Fruit fly (Drosophila melanogaster) whole organism, embryonic: ENCODE measurements around the gene ss.
A peak's percentile ranks its signal among the peaks of the same experiment; 100 is the strongest.

Source experiments
- Awh ChIP-seq: fragments of 200-800 bp; sonication (Bioruptor generic); IDR thresholded peaks from 2 replicates; pipeline ENCODE4, ENCODE4 v1.3.6; 2022; ENCODE audit warnings: missing biosample characterization, missing genetic modification characterization
- CG10147 ChIP-seq: fragments of 200-800 bp; sonication (Bioruptor generic); optimal IDR thresholded peaks from 2 replicates; lab custom pipeline; 2019; ENCODE audit warnings: missing biosample characterization, mild to moderate bottlenecking, missing genetic modification characterization, moderate library complexity
- CG10543 ChIP-seq: fragments of 200-800 bp; sonication (Bioruptor generic); optimal IDR thresholded peaks from 3 replicates; lab custom pipeline; 2017; ENCODE audit warnings: missing biosample characterization, mild to moderate bottlenecking, missing genetic modification characterization, moderate library complexity
- CG10979 ChIP-seq: fragments of 200-800 bp; sonication (Bioruptor generic); optimal IDR thresholded peaks from 2 replicates; lab custom pipeline; 2018; ENCODE audit warnings: missing biosample characterization, mild to moderate bottlenecking, missing genetic modification characterization, moderate library complexity
- CG11093 ChIP-seq: fragments of 200-800 bp; sonication (Bioruptor generic); IDR thresholded peaks from 3 replicates; pipeline ENCODE4 v1.3.6; 2022; ENCODE audit warnings: missing biosample characterization, missing genetic modification characterization
- CG11247 ChIP-seq: fragments of 200-800 bp; sonication (Bioruptor generic); IDR thresholded peaks from 2 replicates; pipeline ENCODE4 v1.3.6; 2022; ENCODE audit warnings: missing biosample characterization, missing genetic modification characterization
- CG14710 ChIP-seq: fragments of 200-800 bp; sonication (Bioruptor generic); optimal IDR thresholded peaks from 3 replicates; lab custom pipeline; 2019; ENCODE audit warnings: missing biosample characterization, mild to moderate bottlenecking, missing genetic modification characterization, moderate library complexity
- CG1832 ChIP-seq: fragments of 200-800 bp; sonication (Bioruptor generic); optimal IDR thresholded peaks from 2 replicates; lab custom pipeline; 2017; ENCODE audit warnings: missing biosample characterization, mild to moderate bottlenecking, missing genetic modification characterization, inconsistent platforms
- CG3065 ChIP-seq: fragments of 200-800 bp; sonication (Bioruptor generic); optimal IDR thresholded peaks from 2 replicates; lab custom pipeline; 2016; ENCODE audit warnings: missing biosample characterization, missing genetic modification characterization
- CG31441 ChIP-seq: fragments of 200-800 bp; sonication (Bioruptor generic); IDR thresholded peaks from 2 replicates; pipeline ENCODE4 v1.3.6; 2022; ENCODE audit warnings: missing biosample characterization, missing genetic modification characterization
- CG33557 ChIP-seq: fragments of 200-800 bp; sonication (Bioruptor generic); optimal IDR thresholded peaks from 2 replicates; lab custom pipeline; 2019; ENCODE audit warnings: missing biosample characterization, mild to moderate bottlenecking, missing genetic modification characterization, moderate library complexity
- CG3995 ChIP-seq: fragments of 200-800 bp; sonication (Bioruptor generic); optimal IDR thresholded peaks from 3 replicates; lab custom pipeline; 2016; ENCODE audit warnings: missing biosample characterization, missing genetic modification characterization
- CG5245 ChIP-seq: fragments of 200-800 bp; sonication (Bioruptor generic); optimal IDR thresholded peaks from 3 replicates; lab custom pipeline; 2016; ENCODE audit warnings: missing biosample characterization, missing genetic modification characterization
- CG7839 ChIP-seq: fragments of 200-800 bp; sonication (Bioruptor generic); optimal IDR thresholded peaks from 3 replicates; lab custom pipeline; 2018; ENCODE audit warnings: missing biosample characterization, mild to moderate bottlenecking, missing genetic modification characterization, moderate library complexity
- CG8290 ChIP-seq, 3 experiments: fragments of 200-800 bp; sonication (Bioruptor generic); optimal IDR thresholded peaks; 2 replicates each; lab custom pipeline; 2016 to 2019; ENCODE audit warnings: missing biosample characterization in 3 of 3, missing genetic modification characterization in 3 of 3, mild to moderate bottlenecking in 2 of 3, moderate library complexity in 1 of 3
- CG8924 ChIP-seq: fragments of 200-800 bp; optimal IDR thresholded peaks from 3 replicates; lab custom pipeline; 2019; ENCODE audit warnings: missing biosample characterization, mild to moderate bottlenecking, missing genetic modification characterization, moderate library complexity
- Chrac-16 ChIP-seq: fragments of 200-800 bp; sonication (Bioruptor generic); optimal IDR thresholded peaks from 3 replicates; lab custom pipeline; 2016; ENCODE audit warnings: missing biosample characterization, missing genetic modification characterization
- CkIIα-i1 ChIP-seq: fragments of 200-800 bp; sonication (Bioruptor generic); IDR thresholded peaks from 2 replicates; pipeline ENCODE4 v1.3.6; 2022; ENCODE audit warnings: missing biosample characterization, missing genetic modification characterization
- Dad ChIP-seq: fragments of 200-800 bp; sonication (Bioruptor generic); optimal IDR thresholded peaks from 3 replicates; lab custom pipeline; 2016; ENCODE audit warnings: missing biosample characterization, missing genetic modification characterization
- Dek ChIP-seq: fragments of 200-800 bp; sonication (Bioruptor generic); optimal IDR thresholded peaks from 3 replicates; lab custom pipeline; 2019; ENCODE audit warnings: missing biosample characterization, mild to moderate bottlenecking, missing genetic modification characterization, moderate library complexity
- Dll ChIP-seq: fragments of 200-800 bp; sonication (Bioruptor generic); IDR thresholded peaks from 4 replicates; pipeline ENCODE4 v1.3.6; 2022; ENCODE audit warnings: missing biosample characterization, missing genetic modification characterization; ENCODE audit not compliant: partially characterized antibody
- ERR ChIP-seq: fragments of 200-800 bp; sonication (Bioruptor generic); optimal IDR thresholded peaks from 2 replicates; lab custom pipeline; 2016; ENCODE audit warnings: missing biosample characterization, missing genetic modification characterization
- Elba2 ChIP-seq: fragments of 200-800 bp; sonication (Bioruptor generic); optimal IDR thresholded peaks from 3 replicates; lab custom pipeline; 2016; ENCODE audit warnings: missing biosample characterization, missing genetic modification characterization
- Fer2 ChIP-seq: fragments of 200-800 bp; sonication (Bioruptor generic); optimal IDR thresholded peaks from 2 replicates; lab custom pipeline; 2018; ENCODE audit warnings: missing biosample characterization, mild to moderate bottlenecking, missing genetic modification characterization, moderate library complexity
- H15 ChIP-seq: fragments of 200-800 bp; sonication (Bioruptor generic); IDR thresholded peaks from 3 replicates; pipeline ENCODE4 v1.3.6; 2022; ENCODE audit warnings: missing biosample characterization, missing genetic modification characterization
- H2.0 ChIP-seq: fragments of 200-800 bp; sonication (Bioruptor generic); IDR thresholded peaks from 2 replicates; pipeline ENCODE4 v1.3.6; 2022; ENCODE audit warnings: missing biosample characterization, missing genetic modification characterization
- Hr78 ChIP-seq, 2 experiments: fragments of 200-800 bp in 1 of 2; fragments of >200 bp in 1 of 2; sonication (Bioruptor generic) in 1 of 2; optimal IDR thresholded peaks; 2 replicates each; lab custom pipeline; 2017 to 2019; ENCODE audit warnings: missing biosample characterization in 2 of 2, missing genetic modification characterization in 2 of 2, mild to moderate bottlenecking in 1 of 2, moderate library complexity in 1 of 2
- Mad ChIP-seq: fragments of 200-800 bp; sonication (Bioruptor generic); optimal IDR thresholded peaks from 2 replicates; lab custom pipeline; 2016; ENCODE audit warnings: missing biosample characterization, missing genetic modification characterization
- Oli ChIP-seq: fragments of 200-800 bp; sonication (Bioruptor generic); optimal IDR thresholded peaks from 2 replicates; lab custom pipeline; 2018; ENCODE audit warnings: missing biosample characterization, mild to moderate bottlenecking, missing genetic modification characterization, moderate library complexity
- YL-1 ChIP-seq: fragments of 200-800 bp; sonication (Bioruptor generic); optimal IDR thresholded peaks from 3 replicates; lab custom pipeline; 2017; ENCODE audit warnings: missing biosample characterization, mild to moderate bottlenecking, missing genetic modification characterization
- al ChIP-seq: fragments of 200-800 bp; sonication (Bioruptor generic); IDR thresholded peaks from 2 replicates; pipeline ENCODE4 v1.3.6; 2022; ENCODE audit warnings: missing biosample characterization, missing genetic modification characterization
- bbx ChIP-seq: fragments of 200-800 bp; sonication (Bioruptor generic); IDR thresholded peaks from 2 replicates; pipeline ENCODE4 v1.3.6; 2022; ENCODE audit warnings: missing biosample characterization, missing genetic modification characterization; ENCODE audit not compliant: partially characterized antibody
- cas ChIP-seq: fragments of 200-800 bp; sonication (Bioruptor generic); IDR thresholded peaks from 2 replicates; pipeline ENCODE4 v1.3.6; 2022; ENCODE audit warnings: missing biosample characterization, missing genetic modification characterization
- chinmo ChIP-seq: fragments of 200-800 bp; sonication (Bioruptor generic); IDR thresholded peaks from 4 replicates; pipeline ENCODE4 v1.3.6; 2022; ENCODE audit warnings: missing biosample characterization, missing genetic modification characterization; ENCODE audit not compliant: partially characterized antibody
- ci ChIP-seq: fragments of 200-800 bp; sonication (Bioruptor generic); IDR thresholded peaks from 3 replicates; pipeline ENCODE4 v1.3.6; 2022; ENCODE audit warnings: missing biosample characterization, missing genetic modification characterization
- dpn ChIP-seq, 2 experiments: fragments of 200-800 bp; sonication (Bioruptor generic); optimal IDR thresholded peaks; 3 replicates each; lab custom pipeline; 2016; ENCODE audit warnings: missing biosample characterization in 2 of 2, missing genetic modification characterization in 2 of 2
- en ChIP-seq: fragments of 200-800 bp; sonication (Bioruptor generic); optimal IDR thresholded peaks from 2 replicates; lab custom pipeline; 2016; ENCODE audit warnings: missing biosample characterization, missing genetic modification characterization
- ftz-f1 ChIP-seq: fragments of 200-800 bp; sonication (Bioruptor generic); optimal IDR thresholded peaks from 2 replicates; lab custom pipeline; 2016; ENCODE audit warnings: missing biosample characterization, missing genetic modification characterization
- gfzf ChIP-seq: fragments of 200-800 bp; sonication (Bioruptor generic); optimal IDR thresholded peaks from 2 replicates; lab custom pipeline; 2016; ENCODE audit warnings: missing biosample characterization, mild to moderate bottlenecking, missing genetic modification characterization, moderate library complexity
- jing ChIP-seq: fragments of 200-800 bp; sonication (Bioruptor generic); optimal IDR thresholded peaks from 2 replicates; lab custom pipeline; 2018; ENCODE audit warnings: missing biosample characterization, mild to moderate bottlenecking, missing genetic modification characterization
- lov ChIP-seq, 2 experiments: fragments of 200-800 bp in 1 of 2; fragments of >200 bp in 1 of 2; sonication (Bioruptor generic) in 1 of 2; IDR thresholded peaks in 1 of 2; optimal IDR thresholded peaks in 1 of 2; 2 replicates in 1 of 2; 3 replicates in 1 of 2; pipeline versions ENCODE4 v1.3.6 to Lab custom; 2017 to 2022; ENCODE audit warnings: missing biosample characterization in 1 of 2, missing genetic modification characterization in 1 of 2
- repo ChIP-seq: fragments of 200-800 bp; sonication (Bioruptor generic); optimal IDR thresholded peaks from 2 replicates; lab custom pipeline; 2016; ENCODE audit warnings: missing biosample characterization, missing genetic modification characterization
- sima ChIP-seq: fragments of 200-800 bp; sonication (Bioruptor generic); optimal IDR thresholded peaks from 2 replicates; lab custom pipeline; 2016; ENCODE audit warnings: missing biosample characterization, missing genetic modification characterization
- stwl ChIP-seq: fragments of 200-800 bp; sonication (Bioruptor generic); optimal IDR thresholded peaks from 3 replicates; lab custom pipeline; 2018; ENCODE audit warnings: missing biosample characterization, mild to moderate bottlenecking, missing genetic modification characterization, moderate library complexity
- tna ChIP-seq: fragments of 200-800 bp; sonication (Bioruptor generic); IDR thresholded peaks from 2 replicates; pipeline ENCODE4 v1.3.6; 2022; ENCODE audit warnings: missing biosample characterization, missing genetic modification characterization; ENCODE audit not compliant: partially characterized antibody
- unpg ChIP-seq: fragments of 200-800 bp; sonication (Bioruptor generic); optimal IDR thresholded peaks from 3 replicates; lab custom pipeline; 2018; ENCODE audit warnings: missing biosample characterization, mild to moderate bottlenecking, missing genetic modification characterization, moderate library complexity
- vnd ChIP-seq: fragments of 200-800 bp; sonication (Bioruptor generic); IDR thresholded peaks from 3 replicates; pipeline ENCODE4 v1.3.6; 2022; ENCODE audit warnings: missing biosample characterization, missing genetic modification characterization; ENCODE audit not compliant: partially characterized antibody
- wek ChIP-seq: fragments of 200-800 bp; sonication (Bioruptor generic); optimal IDR thresholded peaks from 3 replicates; lab custom pipeline; 2018; ENCODE audit warnings: missing biosample characterization, mild to moderate bottlenecking, missing genetic modification characterization, moderate library complexity

ss gene

DNA sequence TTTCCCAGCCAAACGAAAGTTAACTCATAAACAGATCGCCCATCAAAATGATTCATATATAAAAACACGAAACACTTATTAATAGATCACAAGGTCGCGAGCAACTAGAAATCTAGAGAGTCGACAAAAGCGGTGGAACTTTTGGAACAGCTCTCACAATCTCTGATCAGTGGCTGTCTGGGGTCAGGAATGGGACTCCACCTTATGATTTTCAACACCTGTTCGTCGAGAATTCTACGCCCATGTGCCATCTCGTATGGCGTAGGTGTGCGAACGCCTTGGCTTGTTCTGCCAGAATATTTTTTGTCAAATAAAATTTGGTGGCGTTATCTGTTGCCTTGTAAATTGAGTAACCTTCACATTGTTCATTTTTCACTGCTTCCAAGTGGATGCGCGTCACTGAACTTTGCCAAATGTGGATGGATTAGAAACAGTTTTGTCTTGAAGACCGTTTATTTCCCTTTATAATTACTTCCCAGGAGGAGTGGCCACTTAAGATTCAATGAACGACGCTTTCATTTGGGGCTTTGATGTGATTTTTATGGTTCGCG is 48.0 kb downstream of the ss start (continued):
- no peak for TF ChIP-seq CG10979 (tag; lab: Kevin White, UChicago)
- peak; percentile 95 for TF ChIP-seq ftz-f1 (GFP tag; lab: Kevin White, UChicago)
- TF ChIP-seq lov (optimal IDR thresholded peaks at IDR 0.05; lab: Kevin White, UChicago), result no peak
- 0 out of 3 replicates have a peak, but pooled peaks have one; percentile 17 for TF ChIP-seq lov (GFP tag; IDR thresholded peaks at IDR 0.05; lab: Robert Waterston, UW)
- TF ChIP-seq CG10543 (GFP tag; lab: Kevin White, UChicago), result peak; percentile 83
- peak; percentile 6 for TF ChIP-seq unpg (GFP tag; lab: Kevin White, UChicago)
- peak; percentile 53; the same call in 1 of the 2 replicates for TF ChIP-seq CG11247 (GFP tag; lab: Robert Waterston, UW)
- no peak for TF ChIP-seq CG3065 (GFP tag; lab: Kevin White, UChicago)
- TF ChIP-seq CG33557 (GFP tag; lab: Kevin White, UChicago), result no peak
- peak; percentile 48; the same call in 1 of the 2 replicates for TF ChIP-seq al (GFP tag; lab: Robert Waterston, UW)
- peak; percentile 44 for TF ChIP-seq Dek (tag; lab: Kevin White, UChicago)
- no peak for TF ChIP-seq Fer2 (tag; lab: Kevin White, UChicago)
- TF ChIP-seq CG8290 (GFP tag; optimal IDR thresholded peaks at IDR 0.05; lab: Kevin White, UChicago), result no peak
- peak in 1 of 2 experiments; percentile 89 for TF ChIP-seq CG8290 (tag; optimal IDR thresholded peaks at IDR 0.05; lab: Kevin White, UChicago)
- peak; percentile 37; the same call in 1 of the 2 replicates for TF ChIP-seq H2.0 (GFP tag; lab: Robert Waterston, UW)
- no peak for TF ChIP-seq CG11093 (GFP tag; lab: Robert Waterston, UW)
- TF ChIP-seq cas (GFP tag; lab: Robert Waterston, UW), result no peak
- no peak for TF ChIP-seq H15 (GFP tag; lab: Robert Waterston, UW)
- no peak for TF ChIP-seq Chrac-16 (GFP tag; lab: Kevin White, UChicago)
- TF ChIP-seq chinmo (GFP tag; lab: Robert Waterston, UW), result peak; percentile 82; the same call in 2 of the 4 replicates
- no peak for TF ChIP-seq vnd
- peak in 1 of 2 experiments; percentile 5 for TF ChIP-seq Hr78 (GFP tag; optimal IDR thresholded peaks at IDR 0.05; lab: Kevin White, UChicago)
- no peak for TF ChIP-seq Dad (GFP tag; lab: Kevin White, UChicago)
- no peak for TF ChIP-seq Elba2 (GFP tag; lab: Kevin White, UChicago)
- no peak for TF ChIP-seq CkIIα-i1
- no peak for TF ChIP-seq repo
- peak; percentile 40 to 48 for TF ChIP-seq dpn (GFP tag; optimal IDR thresholded peaks at IDR 0.05; lab: Kevin White, UChicago)
- TF ChIP-seq bbx (GFP tag; lab: Robert Waterston, UW), result no peak
- no peak for TF ChIP-seq CG1832 (GFP tag; lab: Kevin White, UChicago)
- no peak for TF ChIP-seq Awh (GFP tag; lab: Robert Waterston, UW)
- no peak for TF ChIP-seq wek (GFP tag; lab: Kevin White, UChicago)
- TF ChIP-seq stwl, result no peak
- no peak for TF ChIP-seq CG31441 (GFP tag; lab: Robert Waterston, UW)
- TF ChIP-seq YL-1 (GFP tag; lab: Kevin White, UChicago), result no peak
- no peak for TF ChIP-seq CG10147
- no peak for TF ChIP-seq CG8924 (tag; lab: Kevin White, UChicago)
- no peak for TF ChIP-seq CG5245 (GFP tag; lab: Kevin White, UChicago)
- TF ChIP-seq Oli, result no peak
- no peak for TF ChIP-seq en (GFP tag; lab: Kevin White, UChicago)
- no peak for TF ChIP-seq jing (GFP tag; lab: Kevin White, UChicago)
- TF ChIP-seq Mad (GFP tag; lab: Kevin White, UChicago), result no peak
- no peak for TF ChIP-seq Dll (GFP tag; lab: Robert Waterston, UW)
- no peak for TF ChIP-seq gfzf (GFP tag; lab: Kevin White, UChicago)
- no peak for TF ChIP-seq sima (GFP tag; lab: Kevin White, UChicago)
- peak; percentile 34; the same call in 1 of the 3 replicates for TF ChIP-seq ci (GFP tag; lab: Robert Waterston, UW)
- peak; percentile 52 for TF ChIP-seq CG7839 (tag; lab: Kevin White, UChicago)
- no peak for TF ChIP-seq CG14710 (tag; lab: Kevin White, UChicago)
- no peak for TF ChIP-seq tna (GFP tag; lab: Robert Waterston, UW)
- TF ChIP-seq CG3995, result no peak
- peak; percentile 35 for TF ChIP-seq ERR
